Fruit fly (Drosophila melanogaster): ENCODE results near the gene CG46462.

The CG46462 gene

DNA sequence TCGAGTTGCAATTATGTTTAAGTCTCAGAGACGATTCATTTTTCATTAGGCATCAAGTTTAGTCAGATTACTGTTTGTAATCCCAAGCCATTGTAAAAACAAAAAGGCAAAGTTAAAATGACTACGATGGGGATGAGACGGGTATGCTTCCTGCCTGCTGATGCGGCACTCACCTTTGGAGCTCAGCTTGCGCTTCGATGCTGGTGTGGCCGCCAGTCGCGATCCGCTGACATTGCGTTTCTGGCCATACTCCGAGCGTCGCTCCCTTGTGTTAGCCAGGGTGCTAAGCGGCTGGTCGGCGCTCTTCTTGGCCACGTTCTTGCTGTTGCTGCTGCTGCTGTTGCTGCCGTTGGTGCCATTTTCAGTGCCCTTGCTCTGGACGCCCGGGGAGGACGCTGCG lies 11.5 kb upstream of the CG46462 start:
- TF ChIP-seq Abd-B (GFP tag; optimal IDR thresholded peaks at IDR 0.05) (no peak), br (GFP tag; optimal IDR thresholded peaks at IDR 0.05) (no peak), Dif (GFP tag; optimal IDR thresholded peaks at IDR 0.05; ENCODE audit: partially characterized antibody) (no peak), pan (optimal IDR thresholded peaks at IDR 0.05) (no peak), ey (GFP tag; optimal IDR thresholded peaks at IDR 0.05) (no peak), Hr83 (GFP tag; optimal IDR thresholded peaks at IDR 0.05; ENCODE audit: poor library complexity, severe bottlenecking) (no peak), fru (GFP tag; optimal IDR thresholded peaks at IDR 0.05) (no peak), Myc (optimal IDR thresholded peaks at IDR 0.05) (no peak), psq (GFP tag; optimal IDR thresholded peaks at IDR 0.05) (no peak), Vsx2 (GFP tag; optimal IDR thresholded peaks at IDR 0.05; ENCODE audit: partially characterized antibody) (no peak), sage (GFP tag; optimal IDR thresholded peaks at IDR 0.05) (no peak), rgr (GFP tag; optimal IDR thresholded peaks at IDR 0.05) (no peak)

DNA sequence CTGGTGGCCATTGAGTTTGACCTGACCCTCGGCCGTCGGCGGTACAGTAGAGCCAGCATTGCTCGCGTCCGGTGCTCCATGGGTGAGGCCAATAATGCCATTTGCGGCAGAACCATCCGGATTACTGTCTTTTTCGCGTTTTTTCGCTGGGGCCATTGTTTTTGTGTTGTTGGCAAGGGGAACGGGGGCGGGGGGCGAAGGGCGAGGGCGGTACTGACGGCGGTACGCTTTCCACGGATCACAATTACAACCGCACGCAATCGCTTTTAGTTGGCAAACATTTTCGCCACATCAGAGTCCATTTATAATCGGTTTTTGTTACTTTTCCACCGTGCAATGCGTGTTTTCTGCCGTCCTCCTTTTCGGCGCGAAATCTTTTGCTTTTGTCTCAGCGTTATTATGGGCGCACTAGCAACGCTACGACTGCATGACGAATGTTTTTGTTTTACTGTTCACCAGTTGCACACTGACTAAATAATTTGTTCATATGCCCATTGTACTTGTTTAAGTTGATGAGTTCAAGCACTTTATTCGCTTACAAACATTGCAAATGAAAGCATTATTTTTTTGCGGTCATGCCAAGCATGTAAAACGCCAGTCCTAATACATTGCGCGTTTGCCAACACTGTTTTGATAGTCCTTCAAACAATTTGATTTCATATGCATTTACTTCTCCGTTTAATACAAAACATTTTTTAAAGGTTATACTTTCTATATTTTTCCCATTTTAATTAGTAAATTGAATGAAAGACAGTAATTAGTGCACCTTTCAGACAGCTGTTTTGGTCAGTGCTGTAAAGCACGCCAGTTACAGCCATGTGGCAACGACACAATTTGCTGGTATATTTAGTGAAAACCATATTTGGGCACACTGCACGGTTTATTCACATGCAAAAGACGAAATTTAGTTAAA lies 8.4 kb upstream of the CG46462 start, which contains the start of gene Pfdn6:
TSS of gene Pfdn6 (plus strand) at position 839 of the 913 bp plus-strand sequence.
- TF ChIP-seq h (GFP tag; optimal IDR thresholded peaks at IDR 0.05) (peak; percentile 75), dl (GFP tag; optimal IDR thresholded peaks at IDR 0.05; ENCODE audit: insufficient read depth in 1 of 2, partially characterized antibody in 2 of 2) (peak; percentile 86 to 96), Dfd (GFP tag; optimal IDR thresholded peaks at IDR 0.05) (no peak), Hr83 (GFP tag; optimal IDR thresholded peaks at IDR 0.05; ENCODE audit: poor library complexity, severe bottlenecking) (no peak), N (GFP tag; optimal IDR thresholded peaks at IDR 0.05) (no peak), Hnf4 (GFP tag; optimal IDR thresholded peaks at IDR 0.05) (no peak), pan (optimal IDR thresholded peaks at IDR 0.05) (no peak), tai (GFP tag; optimal IDR thresholded peaks at IDR 0.05) (no peak), Vsx2 (GFP tag; optimal IDR thresholded peaks at IDR 0.05; ENCODE audit: partially characterized antibody) (peak; percentile 100), jim (GFP tag; optimal IDR thresholded peaks at IDR 0.05) (no peak), HLH106 (tag; optimal IDR thresholded peaks at IDR 0.05) (peak; percentile 70), dmrt93B (GFP tag; optimal IDR thresholded peaks at IDR 0.05) (no peak), br (GFP tag; optimal IDR thresholded peaks at IDR 0.05) (no peak), sv (GFP tag; optimal IDR thresholded peaks at IDR 0.05) (peak; percentile 73), woc (GFP tag; optimal IDR thresholded peaks at IDR 0.05) (no peak), sage (GFP tag; optimal IDR thresholded peaks at IDR 0.05) (no peak), Abd-B (GFP tag; optimal IDR thresholded peaks at IDR 0.05) (no peak), OdsH (GFP tag; optimal IDR thresholded peaks at IDR 0.05) (peak; percentile 19), psq (GFP tag; optimal IDR thresholded peaks at IDR 0.05) (peak; percentile 58), CG9705 (GFP tag; optimal IDR thresholded peaks at IDR 0.05) (peak; percentile 65), Myc (optimal IDR thresholded peaks at IDR 0.05) (peak; percentile 62), Rel (GFP tag; optimal IDR thresholded peaks at IDR 0.05) (no peak), Rel (tag; optimal IDR thresholded peaks at IDR 0.05) (peak; percentile 29), Jra (GFP tag; optimal IDR thresholded peaks at IDR 0.05) (peak; percentile 47), Mio (GFP tag; optimal IDR thresholded peaks at IDR 0.05) (no peak), dsf (GFP tag; optimal IDR thresholded peaks at IDR 0.05; ENCODE audit: borderline replicate concordance) (peak; percentile 54), Dif (GFP tag; optimal IDR thresholded peaks at IDR 0.05; ENCODE audit: partially characterized antibody) (peak; percentile 99), ey (GFP tag; optimal IDR thresholded peaks at IDR 0.05) (peak; percentile 52), GATAd (GFP tag; optimal IDR thresholded peaks at IDR 0.05) (no peak), Hr78 (GFP tag; optimal IDR thresholded peaks at IDR 0.05) (no peak), brk (GFP tag; optimal IDR thresholded peaks at IDR 0.05) (no peak), lola (GFP tag; optimal IDR thresholded peaks at IDR 0.05) (no peak), foxo (GFP tag; optimal IDR thresholded peaks at IDR 0.05) (peak in 1 of 2 experiments; percentile 73), CG32264 (GFP tag; optimal IDR thresholded peaks at IDR 0.05) (peak; percentile 25), CrebA (GFP tag; optimal IDR thresholded peaks at IDR 0.05; ENCODE audit: borderline replicate concordance) (no peak), fru (GFP tag; optimal IDR thresholded peaks at IDR 0.05) (no peak), usp (GFP tag; optimal IDR thresholded peaks at IDR 0.05) (no peak), Sp1 (GFP tag; optimal IDR thresholded peaks at IDR 0.05) (peak; percentile 59), rgr (GFP tag; optimal IDR thresholded peaks at IDR 0.05) (peak; percentile 76)
